Worm (Caenorhabditis elegans) whole organism, L3 larva: ENCODE data around the gene nhr-218.

ENCODE experiments used
- ama-1 ChIP-seq: fragments of 150-350 bp; optimal IDR thresholded peaks from 2 replicates; lab custom pipeline; 2018
- fos-1 ChIP-seq: fragments of 150-350 bp; optimal IDR thresholded peaks from 2 replicates; lab custom pipeline; 2014; ENCODE audit warnings: missing biosample characterization, missing genetic modification characterization
- nhr-28 ChIP-seq: fragments of 150-350 bp; optimal IDR thresholded peaks from 2 replicates; lab custom pipeline; 2014; ENCODE audit warnings: missing biosample characterization, missing genetic modification characterization
- zag-1 ChIP-seq: fragments of 150-350 bp; optimal IDR thresholded peaks from 2 replicates; lab custom pipeline; 2014; ENCODE audit warnings: missing biosample characterization, missing genetic modification characterization

DNA sequence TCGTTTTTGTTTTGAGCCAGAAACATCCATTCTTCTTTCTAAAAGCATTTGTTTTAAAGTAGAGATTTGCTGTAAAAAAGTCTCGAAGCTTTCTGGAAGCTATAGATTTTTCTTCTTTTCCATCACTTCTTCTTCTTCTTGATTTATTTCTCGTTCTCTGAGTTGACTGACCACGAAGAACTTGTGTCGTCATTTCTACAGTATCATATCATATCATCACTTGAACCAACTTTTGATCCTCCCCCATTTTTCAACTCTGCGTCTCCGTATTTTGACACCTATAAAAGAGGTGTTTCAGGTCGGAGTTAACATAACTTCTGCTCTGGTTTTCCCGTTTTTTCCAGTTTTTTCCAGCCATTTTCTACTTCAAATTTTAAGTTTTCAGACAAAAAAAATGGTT lies 43.7 kb upstream of the nhr-218 start, which contains the start of gene F11A5.9:
- TF ChIP-seq zag-1 (tag; lab: Kevin White, UChicago), result no peak
- TF ChIP-seq ama-1, result no peak
- no peak for TF ChIP-seq nhr-28 (tag; lab: Kevin White, UChicago)
- no peak for TF ChIP-seq fos-1 (tag; lab: Kevin White, UChicago)
